Worm (Caenorhabditis elegans): ENCODE data around the gene T07D4.5.
A peak's percentile ranks its signal among the peaks of the same experiment; 100 is the strongest.

DNA sequence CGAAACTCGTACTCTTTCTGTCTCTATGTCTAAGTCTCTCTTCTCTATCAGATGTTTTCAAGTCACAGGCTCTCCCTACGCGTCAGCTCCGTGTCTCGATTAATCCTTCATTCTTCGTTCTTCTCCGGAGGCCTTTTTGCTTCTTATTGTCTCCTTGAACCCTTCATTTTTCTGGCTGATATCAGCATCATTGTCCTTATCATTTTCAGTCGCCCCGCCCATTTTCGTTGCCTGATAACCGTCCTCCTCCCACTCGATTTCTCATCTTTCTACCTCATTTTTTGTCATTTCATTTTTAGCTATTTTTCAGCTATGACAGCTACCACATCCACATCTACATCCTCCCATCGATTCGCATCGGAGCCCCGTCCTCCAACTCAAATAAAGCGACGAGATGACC, 38.0 kb upstream of the T07D4.5 start, which contains the start of gene B0457.6:
- no peak for TF ChIP-seq lin-39 (tag; optimal IDR thresholded peaks at IDR 0.05)
- no peak for TF ChIP-seq nhr-10 (tag; optimal IDR thresholded peaks at IDR 0.05)
- TF ChIP-seq egl-27 (tag; optimal IDR thresholded peaks at IDR 0.05) = no peak
- TF ChIP-seq dmd-4 (tag; optimal IDR thresholded peaks at IDR 0.05) = no peak
- TF ChIP-seq unc-55 (GFP tag; optimal IDR thresholded peaks at IDR 0.05) = peak; percentile 24

Measured in whole organism, L2 larva.